Fruit fly (Drosophila melanogaster): ENCODE data around the gene CG12608.

DNA sequence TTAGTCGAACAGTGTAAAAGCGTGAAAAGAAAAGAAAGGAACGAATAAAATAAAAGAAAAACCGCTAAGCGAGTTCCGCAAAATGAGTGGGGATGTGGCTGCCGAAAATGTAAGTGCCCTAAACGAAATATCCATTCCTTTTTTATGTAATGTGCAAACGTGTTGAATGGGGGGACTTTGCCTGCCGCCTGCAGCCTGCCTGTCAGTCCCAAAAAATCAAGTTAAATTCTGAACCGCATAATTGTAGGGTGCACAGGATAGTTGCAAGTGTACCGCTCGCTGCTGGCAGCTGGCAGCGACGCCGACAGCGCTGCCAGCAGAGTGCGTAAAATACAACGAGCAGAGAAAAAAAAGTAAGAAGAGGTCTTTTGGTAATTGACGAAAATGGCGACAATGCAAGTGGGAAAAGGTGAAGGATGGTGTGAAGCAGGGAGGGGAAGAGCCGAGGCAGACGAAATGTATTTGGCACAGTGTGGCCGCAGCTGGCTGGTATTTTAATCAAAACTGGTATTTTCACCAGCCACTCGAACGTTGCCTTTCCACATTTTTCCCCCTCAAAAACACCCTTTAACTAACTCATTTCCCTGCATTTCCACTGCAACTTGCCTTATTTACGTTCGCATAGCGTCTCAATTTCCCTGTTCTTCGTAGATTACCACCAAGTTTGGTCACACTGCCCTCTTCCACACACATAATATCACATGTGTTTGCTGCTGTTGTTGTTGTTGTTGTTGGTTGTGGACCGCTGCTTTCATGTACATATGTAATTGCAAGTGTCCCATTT, 24.5 kb downstream of the CG12608 start:
- TF ChIP-seq pad (GFP tag; optimal IDR thresholded peaks at IDR 0.05) (peak; percentile 63), CG14711 (tag; optimal IDR thresholded peaks at IDR 0.05) (no peak), CG7045 (GFP tag; optimal IDR thresholded peaks at IDR 0.05) (no peak), CG7101 (tag; optimal IDR thresholded peaks at IDR 0.05) (peak; percentile 31), kay (GFP tag; ENCODE audit: borderline replicate concordance) (no peak), toe (GFP tag; optimal IDR thresholded peaks at IDR 0.05) (no peak), CG5204 (GFP tag; optimal IDR thresholded peaks at IDR 0.05) (no peak), CG1620 (GFP tag; optimal IDR thresholded peaks at IDR 0.05) (peak; percentile 5), CG33017 (tag; optimal IDR thresholded peaks at IDR 0.05) (no peak)

All from whole organism, adult.